Fruit fly (Drosophila melanogaster) whole organism, wandering third instar larva: Measurements from ENCODE around the gene CG5568.

Source experiments
- CG32264 ChIP-seq: fragments of 200-800 bp; sonication (Bioruptor generic); optimal IDR thresholded peaks from 2 replicates; lab custom pipeline; 2016; ENCODE audit warnings: missing biosample characterization, missing genetic modification characterization
- Dfd ChIP-seq: fragments of >200 bp; optimal IDR thresholded peaks from 2 replicates; lab custom pipeline; 2017; ENCODE audit warnings: missing biosample characterization, missing genetic modification characterization
- Hr83 ChIP-seq: fragments of 200-300 bp; sonication (Bioruptor generic); optimal IDR thresholded peaks from 2 replicates; lab custom pipeline; 2016; ENCODE audit warnings: missing biosample characterization, mild to moderate bottlenecking, missing genetic modification characterization, moderate library complexity; ENCODE audit not compliant: poor library complexity, severe bottlenecking
- Jra ChIP-seq: sonication (Bioruptor generic); optimal IDR thresholded peaks from 2 replicates; lab custom pipeline; 2016; ENCODE audit warnings: missing biosample characterization, missing genetic modification characterization
- Mio ChIP-seq: sonication (Bioruptor generic); optimal IDR thresholded peaks from 2 replicates; lab custom pipeline; 2016; ENCODE audit warnings: missing biosample characterization, missing genetic modification characterization
- Rel ChIP-seq, 2 experiments: fragments of 200-800 bp; sonication (Bioruptor generic) in 1 of 2; optimal IDR thresholded peaks; 2 replicates in 1 of 2; 3 replicates in 1 of 2; lab custom pipeline; 2016 to 2019; ENCODE audit warnings: mild to moderate bottlenecking in 2 of 2, missing biosample characterization in 2 of 2, missing genetic modification characterization in 2 of 2, moderate library complexity in 1 of 2
- br ChIP-seq: fragments of 200-800 bp; sonication (Bioruptor generic); optimal IDR thresholded peaks from 2 replicates; lab custom pipeline; 2016; ENCODE audit warnings: missing biosample characterization, missing genetic modification characterization
- dsf ChIP-seq: sonication (Bioruptor generic); optimal IDR thresholded peaks from 2 replicates; lab custom pipeline; 2016; ENCODE audit warnings: missing biosample characterization, missing genetic modification characterization, borderline replicate concordance
- foxo ChIP-seq, 2 experiments: fragments of 200-800 bp; sonication (Bioruptor generic); optimal IDR thresholded peaks; 2 replicates in 1 of 2; 3 replicates in 1 of 2; lab custom pipeline; 2016 to 2017; ENCODE audit warnings: missing biosample characterization in 2 of 2, missing genetic modification characterization in 2 of 2
- h ChIP-seq: fragments of 200-800 bp; sonication (Bioruptor generic); optimal IDR thresholded peaks from 3 replicates; lab custom pipeline; 2016; ENCODE audit warnings: missing biosample characterization, mild to moderate bottlenecking, missing genetic modification characterization
- psq ChIP-seq: fragments of 200-800 bp; sonication (Bioruptor generic); optimal IDR thresholded peaks from 3 replicates; lab custom pipeline; 2017; ENCODE audit warnings: missing biosample characterization, mild to moderate bottlenecking, missing genetic modification characterization, moderate library complexity
- rgr ChIP-seq: fragments of 200-800 bp; sonication (Bioruptor generic); optimal IDR thresholded peaks from 3 replicates; lab custom pipeline; 2016; ENCODE audit warnings: missing biosample characterization, mild to moderate bottlenecking, missing genetic modification characterization
- sage ChIP-seq: fragments of 200-800 bp; sonication (Bioruptor generic); optimal IDR thresholded peaks from 2 replicates; lab custom pipeline; 2016; ENCODE audit warnings: missing biosample characterization, mild to moderate bottlenecking, missing genetic modification characterization

The CG5568 gene

DNA sequence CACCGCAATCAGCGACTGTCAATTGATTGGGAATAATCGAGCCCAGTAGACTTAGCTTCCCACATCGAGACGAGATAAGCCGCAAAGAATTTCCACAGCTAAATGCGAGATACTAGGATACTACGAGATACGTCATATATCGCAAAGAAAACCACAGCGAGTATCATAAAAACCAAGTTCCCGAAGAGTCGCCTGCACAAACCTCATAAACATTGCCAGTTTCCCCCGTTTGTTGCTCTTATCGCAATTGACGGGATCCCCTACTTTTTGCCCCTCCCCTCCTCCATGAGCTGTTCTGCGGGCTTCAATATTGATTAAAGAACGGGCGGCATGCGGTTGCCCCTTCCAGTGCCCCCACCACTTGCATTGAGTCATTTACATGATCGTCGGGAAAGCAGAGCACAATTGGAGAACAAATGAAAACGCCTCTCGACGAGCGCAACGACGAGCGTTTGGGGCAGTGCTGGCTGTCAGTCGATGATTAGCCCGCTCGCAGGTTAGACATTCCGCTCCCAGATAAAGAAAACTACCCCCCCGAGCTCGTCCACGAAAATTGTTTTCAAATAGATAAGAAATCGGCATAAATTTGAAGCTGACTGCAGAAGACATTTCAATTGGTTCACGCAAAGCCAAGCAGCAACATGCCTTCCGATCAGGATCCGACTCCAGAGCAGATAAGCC lies 50.8 kb downstream of the CG5568 start, which contains the start of gene CG32407:
Gene CG32407 (plus strand): TSS at position 51 of the 681 bp plus-strand sequence.
- TF ChIP-seq Rel (GFP tag; optimal IDR thresholded peaks at IDR 0.05; lab: Kevin White, UChicago) (no peak), Rel (tag; optimal IDR thresholded peaks at IDR 0.05; lab: Kevin White, UChicago) (peak; percentile 51), rgr (GFP tag; lab: Kevin White, UChicago) (peak; percentile 29), h (GFP tag; lab: Kevin White, UChicago) (peak; percentile 46), psq (GFP tag; lab: Kevin White, UChicago) (no peak), CG32264 (GFP tag; lab: Kevin White, UChicago) (no peak), Hr83 (peak; percentile 38), Dfd (GFP tag; lab: Kevin White, UChicago) (no peak), br (GFP tag; lab: Kevin White, UChicago) (peak; percentile 28), sage (GFP tag; lab: Kevin White, UChicago) (no peak), Jra (GFP tag; lab: Kevin White, UChicago) (peak; percentile 41), Mio (GFP tag; lab: Kevin White, UChicago) (no peak), dsf (GFP tag; lab: Kevin White, UChicago) (no peak), foxo (GFP tag; optimal IDR thresholded peaks at IDR 0.05; lab: Kevin White, UChicago) (peak in 1 of 2 experiments; percentile 23)
